Fruit fly (Drosophila melanogaster) whole organism, larva: ENCODE data around the gene CG3430.

Source experiments
- noc ChIP-seq: fragments of 200-800 bp; sonication (Bioruptor generic); optimal IDR thresholded peaks from 3 replicates; lab custom pipeline; 2019; ENCODE audit warnings: missing biosample characterization, mild to moderate bottlenecking, missing genetic modification characterization, moderate library complexity

Gene CG3430

DNA sequence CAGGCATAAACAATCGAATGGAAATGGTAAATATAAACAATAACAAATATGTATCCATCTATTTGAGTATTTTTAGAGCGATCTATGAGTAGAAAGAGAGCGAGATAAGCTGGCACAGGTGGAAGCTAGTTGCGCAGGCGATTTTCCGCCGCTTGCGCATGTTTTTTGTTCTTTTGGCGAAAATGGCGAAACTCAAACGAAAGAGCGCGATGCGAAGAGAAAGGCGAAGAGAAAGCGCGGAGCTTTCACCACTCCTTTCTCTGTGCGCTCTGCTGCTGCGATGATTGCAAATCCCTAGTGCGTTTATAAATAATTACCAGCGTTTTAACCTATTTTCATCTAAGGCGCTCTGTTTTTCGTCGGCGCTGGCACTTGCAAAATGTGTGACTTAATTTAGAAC, 15.1 kb upstream of the CG3430 start:
- TF ChIP-seq noc: no peak

DNA sequence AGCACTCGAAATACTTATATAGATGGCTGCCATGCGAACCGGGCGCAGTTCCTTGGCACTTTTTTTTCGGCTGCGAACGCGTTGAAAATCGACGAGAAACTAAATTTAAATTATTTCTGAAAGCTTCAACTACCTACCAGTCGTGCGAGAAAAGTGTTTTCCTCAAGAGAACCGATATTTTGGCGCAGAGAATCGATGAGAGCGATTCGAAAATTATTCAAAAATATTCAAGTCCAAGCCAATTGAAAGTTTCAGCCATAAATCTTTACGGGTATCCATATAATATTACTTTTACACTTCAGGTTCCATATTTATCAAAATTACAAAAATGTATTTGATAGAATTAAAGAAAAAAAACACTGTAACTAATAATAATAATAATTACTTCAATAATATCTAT, 14.1 kb upstream of the CG3430 start, which contains the start of gene CG18304:
TSS of gene CG18304 (minus strand) at position 101 of the 400 bp plus-strand sequence.
- no peak for TF ChIP-seq noc

DNA sequence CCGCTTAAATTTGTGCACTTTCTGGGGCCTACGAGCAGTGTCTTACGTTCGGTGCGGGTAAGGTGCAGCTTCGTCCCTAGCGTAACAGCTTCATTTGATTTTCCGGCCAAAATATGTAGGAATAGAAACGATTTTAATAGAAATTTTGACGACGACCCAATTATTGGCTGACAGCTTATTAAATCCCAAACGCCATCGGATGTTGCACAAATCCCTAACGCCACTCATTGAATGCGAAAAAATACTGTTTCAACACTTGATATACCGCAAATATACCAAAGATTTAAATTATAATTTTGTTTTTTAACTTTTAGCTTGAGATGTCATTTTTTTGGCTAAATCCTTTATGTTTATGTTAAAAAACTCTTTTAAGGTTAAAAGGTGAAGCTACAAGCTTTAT, 11.7 kb upstream of the CG3430 start, which contains the start of gene Fgop2:
TSS of gene Fgop2 (minus strand) at position 202 of the 400 bp plus-strand sequence.
- no peak for TF ChIP-seq noc

DNA sequence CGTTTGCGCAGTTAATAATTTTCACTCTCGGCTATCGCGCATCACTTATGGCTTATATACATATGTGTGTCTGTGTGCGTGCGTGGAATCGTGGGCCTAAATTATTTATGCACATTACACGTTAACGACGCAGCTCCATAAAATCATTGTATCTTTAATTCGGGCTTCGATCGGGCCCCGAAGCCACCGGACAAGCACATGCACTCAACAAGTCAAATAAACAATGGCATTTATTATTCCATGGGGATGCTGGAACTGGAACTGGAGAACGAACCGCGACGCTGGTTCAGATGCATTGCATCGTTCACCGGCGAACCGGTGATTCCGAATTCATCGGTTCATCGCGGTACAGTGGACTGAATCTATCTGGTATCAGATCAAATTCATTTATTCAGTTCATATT, 8.3 kb upstream of the CG3430 start, which contains the start of gene ihog:
TSS of gene ihog (minus strand) at position 269 of the 403 bp plus-strand sequence.
- no peak for TF ChIP-seq noc

DNA sequence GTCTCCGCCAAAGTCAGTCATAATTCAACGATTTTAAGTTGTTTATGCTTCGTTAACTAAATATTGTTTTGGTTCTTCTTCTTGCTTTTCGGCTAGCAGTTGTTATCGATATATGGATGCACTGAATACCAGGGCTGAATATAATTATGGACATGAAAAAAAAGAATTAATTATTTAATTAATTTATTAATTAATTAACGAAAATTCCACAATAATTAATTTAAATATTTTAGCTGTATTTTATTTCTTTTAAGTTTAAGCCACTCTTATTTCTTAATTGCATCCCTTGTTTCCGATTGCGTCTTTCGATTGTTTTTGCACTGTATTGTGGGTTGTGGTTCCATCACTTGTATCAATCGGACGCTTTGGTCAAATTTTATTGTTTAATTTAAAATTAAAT, 6.7 kb upstream of the CG3430 start, which contains the start of the genes Gas41 and SA1:
TSS of gene Gas41 (minus strand) at position 112 of the 400 bp plus-strand sequence.
TSS of gene SA1 (plus strand) at position 326 of the 400 bp plus-strand sequence.
- TF ChIP-seq noc: peak; percentile 89

DNA sequence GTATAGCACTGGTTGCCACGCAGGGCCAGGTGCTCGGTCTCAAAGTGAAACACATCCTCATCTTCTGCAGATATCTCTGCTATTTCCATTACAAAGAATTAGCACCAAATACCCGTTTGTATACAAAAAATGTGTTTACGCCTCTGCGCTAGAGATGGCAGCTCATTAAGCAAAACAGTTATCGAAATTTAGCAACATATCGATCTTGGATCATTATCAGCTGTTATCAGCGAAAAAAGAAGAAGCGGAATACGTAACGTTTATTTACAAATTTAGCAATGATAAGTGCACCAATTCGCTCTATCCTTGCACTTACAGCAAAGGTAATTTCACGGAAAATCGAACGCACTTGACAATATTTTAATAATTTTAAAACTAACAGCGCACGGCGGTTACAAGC, 3.4 kb downstream of the CG3430 start, which contains the start of the genes Atac1 and Hmgcl:
TSS of gene Atac1 (minus strand) at position 164 of the 400 bp plus-strand sequence.
TSS of gene Hmgcl (plus strand) at position 213 of the 400 bp plus-strand sequence.
- no peak for TF ChIP-seq noc

DNA sequence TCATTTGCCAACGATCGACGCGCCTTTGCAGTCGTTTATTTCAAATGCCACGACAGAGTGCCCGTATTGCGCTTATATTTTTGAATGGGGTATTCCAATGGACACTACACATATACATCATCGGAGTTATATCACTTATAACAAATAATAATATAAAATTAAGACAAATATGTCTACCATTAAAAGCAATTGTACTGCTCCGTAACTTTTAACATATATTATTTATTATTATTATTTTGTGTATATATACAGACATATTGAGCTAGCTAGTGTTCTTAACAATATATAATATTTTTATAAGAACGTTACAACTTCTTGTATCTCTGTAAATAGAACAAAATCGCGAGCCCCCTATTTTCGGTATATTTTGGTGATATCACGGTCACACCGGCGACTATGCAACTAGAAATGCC, 7.2 kb downstream of the CG3430 start, which contains the start of the genes sip2 and Coprox:
TSS of gene sip2 (minus strand) at position 53 of the 413 bp plus-strand sequence.
TSS of gene Coprox (plus strand) at position 400 of the 413 bp plus-strand sequence.
- TF ChIP-seq noc: peak; percentile 59

DNA sequence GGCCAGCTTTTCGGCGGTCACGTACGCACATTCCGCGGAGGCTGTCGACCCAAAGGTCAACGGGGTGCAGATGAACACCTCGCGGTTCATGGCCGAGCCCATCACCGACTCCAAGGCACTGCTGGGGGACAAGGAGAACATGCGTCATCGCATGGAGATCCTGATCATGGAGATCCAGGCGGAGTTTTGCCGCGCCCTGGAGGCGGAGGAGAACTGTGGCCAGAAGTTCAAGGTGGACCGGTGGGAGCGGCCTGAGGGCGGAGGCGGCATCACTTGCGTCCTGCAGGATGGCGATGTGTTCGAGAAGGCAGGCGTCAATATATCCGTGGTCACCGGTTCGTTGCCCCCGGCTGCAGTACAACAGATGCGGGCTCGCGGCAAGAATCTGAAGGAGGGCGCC, 7.8 kb downstream of the CG3430 start:
- no peak for TF ChIP-seq noc

DNA sequence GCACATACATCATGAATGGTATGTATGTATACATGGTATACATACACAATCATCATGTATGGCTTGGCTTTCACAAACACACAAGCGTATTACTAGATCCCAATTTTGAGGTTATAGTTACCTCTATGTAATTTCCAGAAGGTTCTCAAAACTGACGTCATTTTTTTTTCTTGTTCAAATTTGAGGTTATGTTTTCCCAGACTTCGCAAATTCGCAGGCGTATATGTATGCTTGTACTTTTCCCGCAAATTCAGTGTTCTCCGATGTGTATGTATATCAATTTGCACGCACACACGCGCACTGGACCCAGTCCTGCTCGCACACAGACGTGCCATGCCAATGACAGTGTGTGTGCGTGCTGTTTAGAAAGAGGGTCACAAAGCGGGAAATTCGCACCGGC, 9.5 kb downstream of the CG3430 start:
- TF ChIP-seq noc: no peak

DNA sequence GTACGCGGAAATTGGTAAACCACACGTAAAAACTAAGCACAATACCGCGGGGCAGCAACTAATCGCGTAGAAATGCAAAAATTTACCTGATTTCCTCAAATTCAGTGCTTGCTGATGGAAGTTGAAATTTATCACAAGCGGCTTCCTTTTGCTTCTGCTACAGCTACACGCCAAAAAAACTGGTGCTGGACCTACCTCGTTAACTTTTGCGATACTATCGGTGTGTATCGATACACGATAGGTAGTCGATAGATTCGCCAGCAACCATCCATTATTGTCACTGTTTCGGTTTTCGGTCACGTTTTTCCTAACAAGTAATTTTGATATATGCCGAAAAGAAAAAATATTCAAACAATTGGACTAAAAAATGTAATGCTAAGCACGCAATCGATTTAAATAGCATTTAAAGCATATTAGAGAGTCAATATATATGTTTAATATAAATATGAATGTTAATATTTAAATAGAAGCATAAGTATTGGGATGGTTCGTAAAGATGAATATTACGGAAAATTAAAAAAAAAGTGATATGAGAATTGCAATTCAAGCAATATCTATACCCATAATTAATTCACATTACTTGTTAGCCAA, 10.7 kb downstream of the CG3430 start, which contains the start of gene Sumo:
TSS of gene Sumo (minus strand) at position 223 of the 591 bp plus-strand sequence.
- no peak for TF ChIP-seq noc

DNA sequence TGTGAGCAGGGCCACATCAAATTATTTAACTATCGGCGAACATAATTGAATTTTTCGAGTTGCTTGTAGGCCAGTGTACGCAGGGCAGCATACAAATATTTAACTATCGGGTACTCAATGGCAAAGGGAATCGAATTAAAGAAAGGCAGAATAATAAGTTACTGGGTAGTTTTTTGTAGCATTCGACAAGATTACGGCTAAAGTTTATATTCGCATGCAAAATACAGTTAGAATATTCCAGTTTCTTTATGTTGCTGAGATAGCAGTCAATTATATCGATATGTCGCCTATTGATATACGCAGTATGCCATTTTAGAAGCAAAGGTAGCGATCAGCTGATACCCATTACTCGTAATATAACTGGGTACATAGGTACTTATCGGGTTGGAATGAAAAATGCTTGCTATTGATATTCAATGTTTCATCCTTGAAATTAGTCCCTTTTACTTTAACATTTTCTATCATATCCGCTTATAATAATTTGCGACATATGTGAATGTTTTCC, 11.3 kb downstream of the CG3430 start:
- TF ChIP-seq noc: no peak

DNA sequence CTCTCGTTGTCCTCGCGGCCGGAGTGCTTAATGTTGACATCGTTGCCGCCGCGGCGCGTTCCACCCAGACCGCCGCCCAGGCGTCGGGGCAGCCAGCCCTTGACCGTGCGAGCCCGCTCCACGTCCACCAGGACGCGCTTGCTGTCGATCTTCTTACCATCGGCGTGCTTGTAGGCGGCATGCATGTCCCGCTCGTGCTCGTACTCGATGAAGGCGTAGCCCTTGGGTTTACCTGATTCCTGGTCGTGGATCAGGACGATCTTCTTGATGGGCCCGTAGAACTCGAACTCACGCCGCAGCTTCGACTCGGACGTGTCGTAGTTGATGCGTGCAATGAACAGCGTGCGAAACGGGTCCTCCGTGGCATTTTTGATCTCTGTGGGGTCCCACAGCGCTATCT, 14.0 kb downstream of the CG3430 start:
- no peak for TF ChIP-seq noc

DNA sequence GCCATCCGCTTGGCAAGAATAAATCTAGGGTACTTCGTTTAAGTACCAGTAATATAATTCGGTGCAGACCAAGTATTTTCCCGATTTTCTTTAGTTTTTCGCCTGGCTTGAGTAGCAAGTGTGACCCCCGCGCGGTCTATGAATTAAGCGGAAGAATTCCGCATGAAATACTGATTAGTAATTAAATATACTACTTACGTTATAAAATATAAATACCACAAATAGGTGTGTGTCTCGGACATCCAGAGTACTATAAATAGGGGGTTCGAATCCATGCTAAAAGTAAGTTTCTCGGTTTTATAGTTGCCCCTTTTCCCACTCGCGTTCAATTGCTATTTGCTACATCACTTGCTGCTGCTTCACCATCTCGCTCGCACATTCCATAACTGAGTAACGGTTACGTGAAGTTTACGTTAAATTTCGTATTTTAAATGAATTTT, 14.8 kb downstream of the CG3430 start, which contains the start of gene snRNP-U1-70K:
TSS of gene snRNP-U1-70K (minus strand) at position 141 of the 440 bp plus-strand sequence.
- no peak for TF ChIP-seq noc

DNA sequence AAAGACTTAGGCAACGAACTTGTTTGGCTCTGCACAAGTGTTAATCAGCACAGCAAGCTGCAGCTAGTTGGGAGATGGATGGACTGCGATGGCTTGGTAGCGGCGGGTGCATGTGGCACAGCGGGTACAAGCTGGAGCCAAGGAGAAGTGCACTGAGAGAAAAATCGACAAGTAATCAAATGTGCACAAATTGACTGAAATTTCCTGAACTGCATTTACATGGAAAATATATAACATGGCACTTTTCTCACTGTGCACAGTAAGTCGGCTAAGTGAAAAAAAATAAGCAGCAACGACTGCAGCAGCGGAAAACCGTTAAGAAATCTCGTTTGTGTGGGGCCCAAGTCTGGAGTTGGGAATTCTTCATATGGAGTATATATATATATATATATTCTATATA, 34.3 kb downstream of the CG3430 start:
- no peak for TF ChIP-seq noc

DNA sequence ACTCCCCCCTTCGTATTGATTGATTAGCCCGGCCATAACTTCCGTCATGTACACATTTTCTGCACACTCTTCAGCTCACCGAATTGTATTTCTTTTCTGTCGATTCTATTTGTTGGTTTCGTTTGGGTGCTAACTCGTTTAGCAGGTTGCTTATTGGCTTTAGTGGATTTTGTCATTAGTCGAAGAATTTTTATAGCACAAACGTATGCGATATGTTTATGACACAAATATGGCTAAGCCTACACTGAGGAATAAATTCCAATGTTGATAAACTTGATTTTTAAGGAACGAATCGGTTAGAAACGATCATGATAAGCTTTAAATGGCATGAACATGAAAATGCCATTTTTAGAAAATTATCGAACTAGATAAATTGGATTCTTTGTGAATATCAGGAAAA, 41.9 kb downstream of the CG3430 start:
- TF ChIP-seq noc: no peak

DNA sequence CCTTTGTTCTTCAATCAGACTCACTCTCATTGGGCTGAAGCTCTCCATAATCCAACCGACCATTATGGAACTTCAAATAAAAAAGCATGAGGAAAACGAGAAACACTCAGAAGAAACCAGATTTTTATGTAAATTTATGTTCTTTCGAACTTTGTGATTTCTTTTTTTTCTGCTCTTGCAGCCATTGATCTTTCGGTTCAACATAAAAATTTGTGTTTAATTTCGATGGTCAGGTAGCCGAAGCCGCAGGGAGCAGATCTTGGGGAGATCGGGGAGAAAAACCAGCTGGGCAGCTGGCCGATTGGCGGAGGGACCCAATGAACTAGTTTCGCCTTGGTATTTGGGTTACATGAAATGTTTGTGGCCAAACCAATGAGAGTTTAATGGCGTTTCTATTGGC, 47.5 kb downstream of the CG3430 start:
- TF ChIP-seq noc: no peak

DNA sequence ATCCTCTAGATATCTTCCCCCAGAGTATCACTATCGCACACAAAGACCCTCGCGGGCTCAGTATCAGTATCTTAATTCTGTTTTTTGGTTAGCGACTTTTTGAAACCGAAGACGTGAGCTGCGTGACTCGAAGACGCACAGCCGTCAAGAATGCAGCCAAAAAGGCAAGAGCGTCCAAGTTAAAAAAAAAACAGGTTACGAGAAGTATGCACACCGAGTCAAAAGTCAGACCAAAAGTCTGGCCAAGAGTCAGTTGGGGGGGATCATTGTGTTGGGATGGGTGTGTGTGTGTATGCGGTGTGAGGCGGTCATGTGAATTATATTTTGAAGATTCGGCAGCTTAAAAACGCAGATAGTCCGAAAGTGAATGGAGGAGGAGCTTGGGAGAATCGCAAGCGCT, 48.7 kb downstream of the CG3430 start:
- no peak for TF ChIP-seq noc

DNA sequence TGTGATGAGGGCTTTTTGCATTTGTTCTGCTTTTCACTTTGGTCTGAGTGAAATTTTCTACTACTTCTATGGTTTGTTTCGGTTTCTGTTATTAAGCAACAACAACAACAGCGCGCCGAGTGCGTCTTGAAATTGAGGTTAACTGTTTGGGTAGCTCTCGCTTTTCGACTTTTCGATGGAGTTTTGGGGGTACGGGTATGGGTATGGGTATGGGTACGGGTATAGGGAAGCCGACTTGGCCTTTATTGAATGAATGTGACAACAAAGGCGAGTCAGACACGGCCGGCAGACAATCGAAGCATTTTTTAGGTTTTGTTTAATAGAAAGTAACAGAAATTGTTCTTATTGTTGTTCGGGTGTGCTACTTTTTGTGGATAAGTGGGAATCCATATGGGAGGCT, 50.8 kb downstream of the CG3430 start:
- TF ChIP-seq noc: no peak
